Fruit fly (Drosophila melanogaster) whole organism, embryonic: ENCODE results near the gene CheB74a.

ENCODE experiments used
- Bdp1 ChIP-seq: fragments of 200-800 bp; sonication (Bioruptor generic); optimal IDR thresholded peaks from 3 replicates; lab custom pipeline; 2016; ENCODE audit warnings: missing biosample characterization, missing genetic modification characterization
- CG12071 ChIP-seq: fragments of 200-800 bp; sonication (Bioruptor generic); optimal IDR thresholded peaks from 3 replicates; lab custom pipeline; 2018; ENCODE audit warnings: missing biosample characterization, mild to moderate bottlenecking, missing genetic modification characterization
- CG13296 ChIP-seq: fragments of 200-800 bp; sonication (Bioruptor generic); optimal IDR thresholded peaks from 3 replicates; lab custom pipeline; 2018; ENCODE audit warnings: missing biosample characterization, mild to moderate bottlenecking, missing genetic modification characterization
- CG14667 ChIP-seq: fragments of 200-800 bp; sonication (Bioruptor generic); IDR thresholded peaks from 2 replicates; pipeline ENCODE4 v1.3.6; 2022; ENCODE audit warnings: missing biosample characterization, missing genetic modification characterization
- CG15269 ChIP-seq: fragments of 200-800 bp; sonication (Bioruptor generic); optimal IDR thresholded peaks from 2 replicates; lab custom pipeline; 2018; ENCODE audit warnings: missing biosample characterization, mild to moderate bottlenecking, missing genetic modification characterization, moderate library complexity
- CG15479 ChIP-seq: fragments of 200-800 bp; sonication (Bioruptor generic); optimal IDR thresholded peaks from 3 replicates; lab custom pipeline; 2019; ENCODE audit warnings: missing biosample characterization, mild to moderate bottlenecking, missing genetic modification characterization, moderate library complexity
- CG17912 ChIP-seq: fragments of 200-800 bp; sonication (Bioruptor generic); optimal IDR thresholded peaks from 2 replicates; lab custom pipeline; 2018; ENCODE audit warnings: missing biosample characterization, mild to moderate bottlenecking, missing genetic modification characterization
- CG18476 ChIP-seq: fragments of 200-800 bp; sonication (Bioruptor generic); optimal IDR thresholded peaks from 2 replicates; lab custom pipeline; 2016; ENCODE audit warnings: missing biosample characterization, mild to moderate bottlenecking, missing genetic modification characterization
- CG2199 ChIP-seq: fragments of 200-800 bp; sonication (Bioruptor generic); IDR thresholded peaks from 3 replicates; pipeline ENCODE4 v1.3.6; 2022; ENCODE audit warnings: missing biosample characterization, missing genetic modification characterization
- CG33557 ChIP-seq: fragments of 200-800 bp; sonication (Bioruptor generic); optimal IDR thresholded peaks from 2 replicates; lab custom pipeline; 2019; ENCODE audit warnings: missing biosample characterization, mild to moderate bottlenecking, missing genetic modification characterization, moderate library complexity
- CG4424 ChIP-seq: fragments of 200-800 bp; sonication (Bioruptor generic); optimal IDR thresholded peaks from 3 replicates; lab custom pipeline; 2016; ENCODE audit warnings: missing biosample characterization, missing genetic modification characterization
- CG4707 ChIP-seq: fragments of 200-800 bp; sonication (Bioruptor generic); optimal IDR thresholded peaks from 2 replicates; lab custom pipeline; 2018; ENCODE audit warnings: missing biosample characterization, mild to moderate bottlenecking, missing genetic modification characterization, moderate library complexity
- CG7987 ChIP-seq: fragments of 200-800 bp; sonication (Bioruptor generic); optimal IDR thresholded peaks from 2 replicates; lab custom pipeline; 2018; ENCODE audit warnings: missing biosample characterization, mild to moderate bottlenecking, missing genetic modification characterization, moderate library complexity
- CoRest ChIP-seq: fragments of 200-800 bp; sonication (Bioruptor generic); optimal IDR thresholded peaks from 3 replicates; lab custom pipeline; 2018; ENCODE audit warnings: missing biosample characterization, mild to moderate bottlenecking, missing genetic modification characterization, moderate library complexity
- CrebB ChIP-seq: fragments of 200-800 bp; sonication (Bioruptor generic); optimal IDR thresholded peaks from 3 replicates; lab custom pipeline; 2018; ENCODE audit warnings: missing biosample characterization, mild to moderate bottlenecking, missing genetic modification characterization
- Elba2 ChIP-seq: fragments of 200-800 bp; sonication (Bioruptor generic); optimal IDR thresholded peaks from 3 replicates; lab custom pipeline; 2016; ENCODE audit warnings: missing biosample characterization, missing genetic modification characterization
- HLHmδ ChIP-seq: fragments of 200-800 bp; sonication (Bioruptor generic); optimal IDR thresholded peaks from 2 replicates; lab custom pipeline; 2018; ENCODE audit warnings: missing biosample characterization, mild to moderate bottlenecking, missing genetic modification characterization, moderate library complexity
- HmgZ ChIP-seq: fragments of 200-800 bp; sonication (Bioruptor generic); optimal IDR thresholded peaks from 2 replicates; lab custom pipeline; 2018; ENCODE audit warnings: missing biosample characterization, mild to moderate bottlenecking, missing genetic modification characterization
- Hr39 ChIP-seq: fragments of >200 bp; optimal IDR thresholded peaks from 2 replicates; lab custom pipeline; 2017
- Hr78 ChIP-seq, 2 experiments: fragments of 200-800 bp in 1 of 2; fragments of >200 bp in 1 of 2; sonication (Bioruptor generic) in 1 of 2; optimal IDR thresholded peaks; 2 replicates each; lab custom pipeline; 2017 to 2019; ENCODE audit warnings: missing biosample characterization in 2 of 2, missing genetic modification characterization in 2 of 2, mild to moderate bottlenecking in 1 of 2, moderate library complexity in 1 of 2
- MTF-1 ChIP-seq: fragments of 200-800 bp; sonication (Bioruptor generic); optimal IDR thresholded peaks from 2 replicates; lab custom pipeline; 2018; ENCODE audit warnings: missing biosample characterization, mild to moderate bottlenecking, missing genetic modification characterization, borderline replicate concordance
- Med ChIP-seq: fragments of 200-800 bp; sonication (Bioruptor generic); peaks from one replicate; lab custom pipeline; 2016; ENCODE audit warnings: missing biosample characterization, missing genetic modification characterization, mild to moderate bottlenecking, inconsistent platforms, moderate library complexity
- NC2α ChIP-seq: fragments of 200-800 bp; sonication (Bioruptor generic); optimal IDR thresholded peaks from 2 replicates; lab custom pipeline; 2016; ENCODE audit warnings: missing biosample characterization, missing genetic modification characterization
- Optix ChIP-seq: fragments of 200-800 bp; sonication (Bioruptor generic); IDR thresholded peaks from 3 replicates; pipeline ENCODE4 v1.3.6; 2022; ENCODE audit warnings: missing biosample characterization, missing genetic modification characterization
- Sox100B ChIP-seq: fragments of 200-800 bp; sonication (Bioruptor generic); optimal IDR thresholded peaks from 3 replicates; lab custom pipeline; 2018; ENCODE audit warnings: missing biosample characterization, mild to moderate bottlenecking, missing genetic modification characterization
- Vsx1 ChIP-seq: fragments of 200-800 bp; sonication (Bioruptor generic); optimal IDR thresholded peaks from 2 replicates; lab custom pipeline; 2017; ENCODE audit warnings: missing biosample characterization, mild to moderate bottlenecking, missing genetic modification characterization, missing genetic modification reagents
- bbx ChIP-seq: fragments of 200-800 bp; sonication (Bioruptor generic); IDR thresholded peaks from 2 replicates; pipeline ENCODE4 v1.3.6; 2022; ENCODE audit warnings: missing biosample characterization, missing genetic modification characterization; ENCODE audit not compliant: partially characterized antibody
- bsh ChIP-seq, 2 experiments: fragments of 200-800 bp; sonication (Bioruptor generic); optimal IDR thresholded peaks; 2 replicates each; lab custom pipeline; 2017 to 2018; ENCODE audit warnings: mild to moderate bottlenecking in 2 of 2, missing biosample characterization in 2 of 2, missing genetic modification characterization in 2 of 2, moderate library complexity in 1 of 2
- chinmo ChIP-seq: fragments of 200-800 bp; sonication (Bioruptor generic); IDR thresholded peaks from 4 replicates; pipeline ENCODE4 v1.3.6; 2022; ENCODE audit warnings: missing biosample characterization, missing genetic modification characterization; ENCODE audit not compliant: partially characterized antibody
- corto ChIP-seq: fragments of 200-800 bp; sonication (Bioruptor generic); optimal IDR thresholded peaks from 2 replicates; lab custom pipeline; 2016; ENCODE audit warnings: missing biosample characterization, mild to moderate bottlenecking, missing genetic modification characterization, moderate library complexity
- crc ChIP-seq: fragments of 200-800 bp; sonication (Bioruptor generic); optimal IDR thresholded peaks from 2 replicates; lab custom pipeline; 2016; ENCODE audit warnings: missing biosample characterization, missing genetic modification characterization
- exex ChIP-seq: fragments of 200-800 bp; sonication (Bioruptor generic); optimal IDR thresholded peaks from 4 replicates; lab custom pipeline; 2018; ENCODE audit warnings: missing biosample characterization, mild to moderate bottlenecking, missing genetic modification characterization, moderate library complexity
- fd64A ChIP-seq: fragments of 200-800 bp; sonication (Bioruptor generic); optimal IDR thresholded peaks from 3 replicates; lab custom pipeline; 2018; ENCODE audit warnings: missing biosample characterization, mild to moderate bottlenecking, missing genetic modification characterization
- grn ChIP-seq: fragments of 200-800 bp; sonication (Bioruptor generic); optimal IDR thresholded peaks from 3 replicates; lab custom pipeline; 2017; ENCODE audit warnings: missing biosample characterization, missing genetic modification characterization
- gro ChIP-seq: fragments of 200-800 bp; sonication (Bioruptor generic); optimal IDR thresholded peaks from 2 replicates; lab custom pipeline; 2016; ENCODE audit warnings: missing biosample characterization, missing genetic modification characterization
- hbn ChIP-seq: fragments of 200-800 bp; sonication (Bioruptor generic); IDR thresholded peaks from 2 replicates; pipeline ENCODE4 v1.3.6; 2022; ENCODE audit warnings: missing biosample characterization, missing genetic modification characterization; ENCODE audit not compliant: partially characterized antibody
- mirr ChIP-seq: fragments of 200-800 bp; sonication (Bioruptor generic); optimal IDR thresholded peaks from 3 replicates; lab custom pipeline; 2018; ENCODE audit warnings: missing biosample characterization, mild to moderate bottlenecking, missing genetic modification characterization
- odd ChIP-seq: fragments of 200-800 bp; sonication (Bioruptor generic); optimal IDR thresholded peaks from 2 replicates; lab custom pipeline; 2017; ENCODE audit warnings: missing biosample characterization, mild to moderate bottlenecking, missing genetic modification characterization
- rib ChIP-seq: fragments of 200-800 bp; sonication (Bioruptor generic); IDR thresholded peaks from 2 replicates; pipeline ENCODE4 v1.3.6; 2022; ENCODE audit warnings: missing biosample characterization, missing genetic modification characterization
- salm ChIP-seq: fragments of 200-800 bp; sonication (Bioruptor generic); optimal IDR thresholded peaks from 2 replicates; lab custom pipeline; 2018; ENCODE audit warnings: missing biosample characterization, mild to moderate bottlenecking, missing genetic modification characterization
- scrt ChIP-seq: fragments of 200-800 bp; sonication (Bioruptor generic); optimal IDR thresholded peaks from 2 replicates; lab custom pipeline; 2018; ENCODE audit warnings: missing biosample characterization, mild to moderate bottlenecking, missing genetic modification characterization, moderate library complexity
- sd ChIP-seq: fragments of 200-800 bp; sonication (Bioruptor generic); optimal IDR thresholded peaks from 3 replicates; lab custom pipeline; 2018; ENCODE audit warnings: missing biosample characterization, mild to moderate bottlenecking, missing genetic modification characterization, moderate library complexity
- sens ChIP-seq: fragments of 200-800 bp; sonication (Bioruptor generic); peaks from one replicate; lab custom pipeline; 2016; ENCODE audit warnings: missing biosample characterization, missing genetic modification characterization
- sim ChIP-seq: fragments of 200-800 bp; sonication (Bioruptor generic); IDR thresholded peaks from 2 replicates; pipeline ENCODE4 v1.3.6; 2022; ENCODE audit warnings: missing biosample characterization, missing genetic modification characterization
- sug ChIP-seq: fragments of 200-800 bp; optimal IDR thresholded peaks from 2 replicates; lab custom pipeline; 2019; ENCODE audit warnings: missing biosample characterization, mild to moderate bottlenecking, missing genetic modification characterization, moderate library complexity
- trem ChIP-seq: fragments of 200-800 bp; optimal IDR thresholded peaks from 3 replicates; lab custom pipeline; 2019; ENCODE audit warnings: missing biosample characterization, mild to moderate bottlenecking, missing genetic modification characterization, moderate library complexity
- unpg ChIP-seq: fragments of 200-800 bp; sonication (Bioruptor generic); optimal IDR thresholded peaks from 3 replicates; lab custom pipeline; 2018; ENCODE audit warnings: missing biosample characterization, mild to moderate bottlenecking, missing genetic modification characterization, moderate library complexity
- vvl ChIP-seq: fragments of 200-800 bp; sonication (Bioruptor generic); IDR thresholded peaks from 2 replicates; pipeline ENCODE4 v1.3.6; 2022; ENCODE audit warnings: missing biosample characterization, missing genetic modification characterization
- wek ChIP-seq: fragments of 200-800 bp; sonication (Bioruptor generic); optimal IDR thresholded peaks from 3 replicates; lab custom pipeline; 2018; ENCODE audit warnings: missing biosample characterization, mild to moderate bottlenecking, missing genetic modification characterization, moderate library complexity
- z ChIP-seq: fragments of 200-800 bp; sonication (Bioruptor generic); IDR thresholded peaks from 3 replicates; pipeline ENCODE4 v1.3.6; 2022; ENCODE audit warnings: missing biosample characterization, missing genetic modification characterization

CheB74a gene

dm6 chr3L:17740471-17740870, 20.8 kb upstream of the CheB74a start, which contains the start of gene CG7460 (continued):
- peak; percentile 11 for TF ChIP-seq MTF-1 (GFP tag; lab: Kevin White, UChicago)
- no peak for TF ChIP-seq scrt
- peak; percentile 68 for TF ChIP-seq wek
- TF ChIP-seq z (GFP tag; lab: Robert Waterston, UW): 0 out of 3 replicates have a peak, but pooled peaks have one; percentile 13
- peak; percentile 51 for TF ChIP-seq CG12071 (GFP tag; lab: Kevin White, UChicago)
- TF ChIP-seq Hr78 (GFP tag; optimal IDR thresholded peaks at IDR 0.05; lab: Kevin White, UChicago): peak in 1 of 2 experiments; percentile 7
- TF ChIP-seq CrebB (tag; lab: Kevin White, UChicago): peak; percentile 51
- TF ChIP-seq sd: peak; percentile 52
- no peak for TF ChIP-seq Bdp1
- TF ChIP-seq CG4707 (GFP tag; lab: Kevin White, UChicago): peak; percentile 14
- peak; percentile 68 for TF ChIP-seq Vsx1 (GFP tag; lab: Kevin White, UChicago)
- TF ChIP-seq unpg (GFP tag; lab: Kevin White, UChicago): peak; percentile 27
- peak; percentile 23 for TF ChIP-seq salm (tag; lab: Kevin White, UChicago)
- TF ChIP-seq sens (GFP tag; lab: Kevin White, UChicago): peak; percentile 50
- TF ChIP-seq CG18476 (GFP tag; lab: Kevin White, UChicago): no peak
- TF ChIP-seq vvl: 0 out of 2 replicates have a peak, but pooled peaks have one; percentile 7
- TF ChIP-seq Med (GFP tag; lab: Kevin White, UChicago): peak; percentile 26
- peak; percentile 60; the same call in 1 of the 3 replicates for TF ChIP-seq CG2199 (GFP tag; lab: Robert Waterston, UW)
- no peak for TF ChIP-seq bsh (GFP tag; optimal IDR thresholded peaks at IDR 0.05; lab: Kevin White, UChicago)
- TF ChIP-seq grn (GFP tag; lab: Kevin White, UChicago): peak; percentile 69
- no peak for TF ChIP-seq HLHmδ (GFP tag; lab: Kevin White, UChicago)
- no peak for TF ChIP-seq bbx
- TF ChIP-seq rib: peak; percentile 54; the same call in 1 of the 2 replicates
- TF ChIP-seq CG7987 (GFP tag; lab: Kevin White, UChicago): peak; percentile 37
- no peak for TF ChIP-seq Hr39 (lab: Kevin White, UChicago)
- TF ChIP-seq sim (GFP tag; lab: Robert Waterston, UW): 0 out of 2 replicates have a peak, but pooled peaks have one; percentile 11
- no peak for TF ChIP-seq NC2α (GFP tag; lab: Kevin White, UChicago)
- TF ChIP-seq CG13296: peak; percentile 57
- TF ChIP-seq exex (tag; lab: Kevin White, UChicago): peak; percentile 84
- TF ChIP-seq Optix (GFP tag; lab: Robert Waterston, UW): no peak
- peak; percentile 50 for TF ChIP-seq CG17912 (GFP tag; lab: Kevin White, UChicago)
- no peak for TF ChIP-seq CG33557 (GFP tag; lab: Kevin White, UChicago)
- peak; percentile 45 for TF ChIP-seq odd
- no peak for TF ChIP-seq trem (tag; lab: Kevin White, UChicago)
- TF ChIP-seq Sox100B (GFP tag; lab: Kevin White, UChicago): peak; percentile 0
- no peak for TF ChIP-seq Elba2 (GFP tag; lab: Kevin White, UChicago)
- no peak for TF ChIP-seq CG14667 (GFP tag; lab: Robert Waterston, UW)
- TF ChIP-seq CoRest (tag; lab: Kevin White, UChicago): no peak
- TF ChIP-seq hbn (GFP tag; lab: Robert Waterston, UW): no peak
- TF ChIP-seq crc (GFP tag; lab: Kevin White, UChicago): no peak
- peak; percentile 51 for TF ChIP-seq sug (tag; lab: Kevin White, UChicago)
- TF ChIP-seq CG15479 (GFP tag; lab: Kevin White, UChicago): peak; percentile 57
- peak; percentile 35 for TF ChIP-seq CG15269 (tag; lab: Kevin White, UChicago)
- TF ChIP-seq gro (GFP tag; lab: Kevin White, UChicago): no peak
- TF ChIP-seq HmgZ (tag; lab: Kevin White, UChicago): peak; percentile 31
- peak; percentile 86; the same call in 1 of the 4 replicates for TF ChIP-seq chinmo (GFP tag; lab: Robert Waterston, UW)
- peak; percentile 37 for TF ChIP-seq fd64A
- TF ChIP-seq CG4424 (GFP tag; lab: Kevin White, UChicago): no peak
- TF ChIP-seq corto: no peak
- TF ChIP-seq mirr (GFP tag; lab: Kevin White, UChicago): peak; percentile 60
